Fruit fly (Drosophila melanogaster): ENCODE results near the gene sta.

The sta gene

dm6 chrX:1464033-1464432, 19.2 kb downstream of the sta start, which contains the start of gene Ns3 (continued):
- peak in 1 of 2 experiments; percentile 37 for TF ChIP-seq crp (GFP tag; optimal IDR thresholded peaks at IDR 0.05)
- no peak for TF ChIP-seq pan (optimal IDR thresholded peaks at IDR 0.05)
- TF ChIP-seq pan (GFP tag; optimal IDR thresholded peaks at IDR 0.05 in 1 of 2, IDR thresholded peaks at IDR 0.05 in 1 of 2), result no peak
- no peak for TF ChIP-seq disco-r (GFP tag; optimal IDR thresholded peaks at IDR 0.05)
- TF ChIP-seq cg (GFP tag; optimal IDR thresholded peaks at IDR 0.05), result peak; percentile 1
- no peak for TF ChIP-seq CG4424 (GFP tag; optimal IDR thresholded peaks at IDR 0.05)
- no peak for TF ChIP-seq CG2678 (tag; optimal IDR thresholded peaks at IDR 0.05)
- no peak for TF ChIP-seq lola (GFP tag; optimal IDR thresholded peaks at IDR 0.05)
- TF ChIP-seq twi (tag; optimal IDR thresholded peaks at IDR 0.05), result no peak
- TF ChIP-seq az2 (GFP tag; optimal IDR thresholded peaks at IDR 0.05), result no peak
- TF ChIP-seq Lhr (GFP tag; optimal IDR thresholded peaks at IDR 0.05), result no peak
- TF ChIP-seq CG4360 (GFP tag; IDR thresholded peaks at IDR 0.05), result no peak
- TF ChIP-seq MBD-R2 (GFP tag; IDR thresholded peaks at IDR 0.05), result peak; percentile 70
- peak; percentile 82 for TF ChIP-seq nerfin-2 (GFP tag; IDR thresholded peaks at IDR 0.05; ENCODE audit: partially characterized antibody)
- peak; percentile 49; the same call in 1 of the 2 replicates for TF ChIP-seq CG2129 (GFP tag; IDR thresholded peaks at IDR 0.05; ENCODE audit: partially characterized antibody)
- no peak for TF ChIP-seq CG30403 (GFP tag; optimal IDR thresholded peaks at IDR 0.05)
- TF ChIP-seq ranshi (GFP tag; IDR thresholded peaks at IDR 0.05), result no peak
- TF ChIP-seq gfzf (GFP tag; optimal IDR thresholded peaks at IDR 0.05), result peak; percentile 40
- no peak for TF ChIP-seq CG2712 (tag; optimal IDR thresholded peaks at IDR 0.05)
- peak; percentile 50 for TF ChIP-seq CG14710 (tag; optimal IDR thresholded peaks at IDR 0.05)
- no peak for TF ChIP-seq row (GFP tag; IDR thresholded peaks at IDR 0.05)
- no peak for TF ChIP-seq CG2199 (GFP tag; IDR thresholded peaks at IDR 0.05)
- TF ChIP-seq crc (GFP tag; optimal IDR thresholded peaks at IDR 0.05), result no peak
- no peak for TF ChIP-seq Blimp-1 (GFP tag; optimal IDR thresholded peaks at IDR 0.05)
- no peak for TF ChIP-seq C15 (GFP tag; IDR thresholded peaks at IDR 0.05)
- no peak for TF ChIP-seq CG8478 (optimal IDR thresholded peaks at IDR 0.05)
- no peak for TF ChIP-seq Dek (tag; optimal IDR thresholded peaks at IDR 0.05)
- TF ChIP-seq CG3163 (GFP tag; optimal IDR thresholded peaks at IDR 0.05), result no peak
- no peak for TF ChIP-seq cas (GFP tag; IDR thresholded peaks at IDR 0.05)
- TF ChIP-seq CG1792 (GFP tag; optimal IDR thresholded peaks at IDR 0.05), result no peak
- TF ChIP-seq ac (GFP tag; optimal IDR thresholded peaks at IDR 0.05), result no peak
- TF ChIP-seq CG9215 (GFP tag; IDR thresholded peaks at IDR 0.05), result no peak
- no peak for TF ChIP-seq zfh1 (GFP tag; IDR thresholded peaks at IDR 0.05)
- no peak for TF ChIP-seq bowl (GFP tag; IDR thresholded peaks at IDR 0.05)
- no peak for TF ChIP-seq dpn (GFP tag; optimal IDR thresholded peaks at IDR 0.05)
- no peak for TF ChIP-seq Side (GFP tag; optimal IDR thresholded peaks at IDR 0.05)
- no peak for TF ChIP-seq ATbp (GFP tag; optimal IDR thresholded peaks at IDR 0.05)
- TF ChIP-seq Deaf1 (tag; optimal IDR thresholded peaks at IDR 0.05), result no peak
- no peak for TF ChIP-seq ken (GFP tag; IDR thresholded peaks at IDR 0.05)
- TF ChIP-seq gro (GFP tag; optimal IDR thresholded peaks at IDR 0.05), result peak; percentile 10
- no peak for TF ChIP-seq HHEX (GFP tag; optimal IDR thresholded peaks at IDR 0.05)
- no peak for TF ChIP-seq ap (GFP tag; IDR thresholded peaks at IDR 0.05)
- no peak for TF ChIP-seq vfl (GFP tag; optimal IDR thresholded peaks at IDR 0.05)
- no peak for TF ChIP-seq repo (GFP tag; optimal IDR thresholded peaks at IDR 0.05)
- peak; percentile 87 for TF ChIP-seq pzg (GFP tag; optimal IDR thresholded peaks at IDR 0.05)
- no peak for TF ChIP-seq CG9727 (GFP tag; optimal IDR thresholded peaks at IDR 0.05)
- TF ChIP-seq CG7372 (GFP tag; IDR thresholded peaks at IDR 0.05), result no peak
- no peak for TF ChIP-seq Six4 (GFP tag; optimal IDR thresholded peaks at IDR 0.05)
- no peak for TF ChIP-seq jing (GFP tag; optimal IDR thresholded peaks at IDR 0.05)
- TF ChIP-seq CG10147 (GFP tag; optimal IDR thresholded peaks at IDR 0.05), result no peak
- TF ChIP-seq bsh (GFP tag; optimal IDR thresholded peaks at IDR 0.05), result no peak
- TF ChIP-seq fd64A (GFP tag; optimal IDR thresholded peaks at IDR 0.05), result no peak
